Worm (Caenorhabditis elegans) whole organism, L1 larva: ENCODE results near the gene Y51A2B.5.

Experiments used
- aha-1 ChIP-seq: fragments of 150-350 bp; optimal IDR thresholded peaks from 2 replicates; lab custom pipeline; 2014; ENCODE audit warnings: missing biosample characterization, missing genetic modification characterization
- ama-1 ChIP-seq: fragments of 150-350 bp; optimal IDR thresholded peaks from 2 replicates; lab custom pipeline; 2014
- lin-39 ChIP-seq: fragments of 150-350 bp; optimal IDR thresholded peaks from 2 replicates; lab custom pipeline; 2014; ENCODE audit warnings: missing biosample characterization, missing genetic modification reagents, missing genetic modification characterization
- nhr-77 ChIP-seq: fragments of 150-350 bp; optimal IDR thresholded peaks from 2 replicates; lab custom pipeline; 2014; ENCODE audit warnings: missing biosample characterization, missing genetic modification characterization
- pqm-1 ChIP-seq: sonication (generic microtip); optimal IDR thresholded peaks from 3 replicates; lab custom pipeline; 2017; ENCODE audit warnings: missing biosample characterization, missing genetic modification characterization
- ztf-4 ChIP-seq: fragments of 150-350 bp; optimal IDR thresholded peaks from 2 replicates; lab custom pipeline; 2014; ENCODE audit warnings: missing biosample characterization, missing genetic modification characterization

ce11 chrV:18364558-18364957 is 24.5 kb upstream of the Y51A2B.5 start, which contains the start of gene C08E8.9:
- no peak for TF ChIP-seq nhr-77 (tag; lab: Kevin White, UChicago)
- TF ChIP-seq aha-1 (tag; lab: Kevin White, UChicago), result no peak
- TF ChIP-seq lin-39 (tag; lab: Kevin White, UChicago), result no peak
- no peak for TF ChIP-seq pqm-1
- no peak for TF ChIP-seq ama-1 (lab: Kevin White, UChicago)
- no peak for TF ChIP-seq ztf-4 (tag; lab: Kevin White, UChicago)
